Worm (Caenorhabditis elegans): Measurements from ENCODE around the gene C16A11.3.

The C16A11.3 gene

DNA sequence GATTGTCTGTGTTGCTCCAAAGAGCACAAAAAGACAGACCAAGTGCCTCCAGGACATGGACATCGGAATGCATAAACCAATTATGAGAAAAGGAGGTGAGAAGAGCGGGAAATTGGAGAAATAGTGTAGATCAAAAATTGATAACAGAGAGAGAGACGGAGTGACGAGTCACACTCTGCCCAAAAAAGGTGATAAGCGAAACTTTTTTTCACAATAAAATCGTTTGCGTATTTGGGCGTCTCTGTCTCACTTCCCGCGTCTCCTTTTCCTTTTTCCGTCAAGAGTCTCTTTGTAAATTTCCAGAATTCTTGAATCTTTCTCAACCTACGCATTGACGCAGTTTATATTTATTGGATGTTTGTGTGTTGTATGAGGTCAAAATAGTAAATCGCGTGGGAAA lies 35.2 kb upstream of the C16A11.3 start, which contains the start of gene mth-2:
Gene mth-2, minus strand, starts transcription at position 188 of the 400 bp plus-strand sequence.
- peak; percentile 12 for TF ChIP-seq crh-2 (tag; optimal IDR thresholded peaks at IDR 0.05)
- TF ChIP-seq blmp-1 (tag; optimal IDR thresholded peaks at IDR 0.05; ENCODE audit: insufficient read depth), result no peak
- TF ChIP-seq lsy-2 (tag; optimal IDR thresholded peaks at IDR 0.05), result no peak
- TF ChIP-seq C34F6.9 (tag; optimal IDR thresholded peaks at IDR 0.05), result no peak
- no peak for TF ChIP-seq unc-62 (GFP tag; optimal IDR thresholded peaks at IDR 0.05)
- no peak for TF ChIP-seq dmd-4 (tag; optimal IDR thresholded peaks at IDR 0.05)
- no peak for TF ChIP-seq unc-55 (GFP tag; optimal IDR thresholded peaks at IDR 0.05)
- TF ChIP-seq ztf-4 (tag; optimal IDR thresholded peaks at IDR 0.05), result no peak
- no peak for TF ChIP-seq ztf-11 (tag; optimal IDR thresholded peaks at IDR 0.05)
- no peak for TF ChIP-seq skn-1 (tag; optimal IDR thresholded peaks at IDR 0.05)
- no peak for TF ChIP-seq R02D3.7 (tag; optimal IDR thresholded peaks at IDR 0.05)
- TF ChIP-seq nhr-10 (tag; optimal IDR thresholded peaks at IDR 0.05), result no peak
- no peak for TF ChIP-seq snpc-4 (tag; optimal IDR thresholded peaks at IDR 0.05)
- peak; percentile 33 for TF ChIP-seq F13H6.1 (tag; optimal IDR thresholded peaks at IDR 0.05)
- TF ChIP-seq elt-3 (tag; optimal IDR thresholded peaks at IDR 0.05), result no peak
- TF ChIP-seq ceh-82 (tag; optimal IDR thresholded peaks at IDR 0.05), result no peak
- no peak for TF ChIP-seq aly-2 (tag; optimal IDR thresholded peaks at IDR 0.05)
- TF ChIP-seq ztf-1 (GFP tag; conservative IDR thresholded peaks at IDR 0.05), result no peak
- TF ChIP-seq elt-1 (tag; optimal IDR thresholded peaks at IDR 0.05), result no peak
- no peak for TF ChIP-seq egl-27 (tag; optimal IDR thresholded peaks at IDR 0.05)
- TF ChIP-seq fos-1 (tag; optimal IDR thresholded peaks at IDR 0.05), result peak; percentile 88
- no peak for TF ChIP-seq sem-4 (tag; optimal IDR thresholded peaks at IDR 0.05)
- TF ChIP-seq nhr-11 (tag; optimal IDR thresholded peaks at IDR 0.05), result no peak
- TF ChIP-seq lin-13 (GFP tag; optimal IDR thresholded peaks at IDR 0.05), result no peak
- no peak for TF ChIP-seq ceh-16 (tag; optimal IDR thresholded peaks at IDR 0.05)
- TF ChIP-seq mdl-1 (tag; optimal IDR thresholded peaks at IDR 0.05), result no peak
- no peak for TF ChIP-seq nhr-12 (tag; optimal IDR thresholded peaks at IDR 0.05)
- no peak for TF ChIP-seq nhr-129 (tag; optimal IDR thresholded peaks at IDR 0.05)
- TF ChIP-seq gmeb-1 (tag; optimal IDR thresholded peaks at IDR 0.05), result peak; percentile 24
- TF ChIP-seq nhr-25 (tag; optimal IDR thresholded peaks at IDR 0.05), result no peak
- TF ChIP-seq peb-1 (tag; optimal IDR thresholded peaks at IDR 0.05), result no peak
- no peak for TF ChIP-seq lin-11 (tag; optimal IDR thresholded peaks at IDR 0.05)
- TF ChIP-seq sma-9 (GFP tag; optimal IDR thresholded peaks at IDR 0.05), result peak; percentile 77
- TF ChIP-seq sma-9 (tag; optimal IDR thresholded peaks at IDR 0.05), result no peak
- no peak for TF ChIP-seq Y55F3AM.14 (GFP tag; optimal IDR thresholded peaks at IDR 0.05)
- TF ChIP-seq nhr-6 (tag; optimal IDR thresholded peaks at IDR 0.05), result no peak
- no peak for TF ChIP-seq sma-3 (GFP tag; optimal IDR thresholded peaks at IDR 0.05)
- no peak for TF ChIP-seq ama-1 (optimal IDR thresholded peaks at IDR 0.05)
- TF ChIP-seq unc-39 (tag; optimal IDR thresholded peaks at IDR 0.05), result no peak
- TF ChIP-seq zag-1 (tag; optimal IDR thresholded peaks at IDR 0.05), result no peak
- TF ChIP-seq mbf-1 (tag; optimal IDR thresholded peaks at IDR 0.05), result no peak
- TF ChIP-seq mab-5 (tag; optimal IDR thresholded peaks at IDR 0.05), result no peak
- no peak for TF ChIP-seq nhr-23 (tag; optimal IDR thresholded peaks at IDR 0.05)
- TF ChIP-seq lin-39 (tag; optimal IDR thresholded peaks at IDR 0.05), result no peak
- no peak for TF ChIP-seq nhr-77 (tag; optimal IDR thresholded peaks at IDR 0.05)
- no peak for TF ChIP-seq nhr-21 (tag; optimal IDR thresholded peaks at IDR 0.05)

- TF ChIP-seq unc-55 (GFP tag; optimal IDR thresholded peaks at IDR 0.05), result peak; percentile 4
Measured at ce11 chrII:4202633-4203032, 26.7 kb upstream of the C16A11.3 start.
